Worm (Caenorhabditis elegans) whole organism, midembryonic: ENCODE measurements around the gene frpr-9.

Experiments used
- cog-1 ChIP-seq: sonication (generic microtip); optimal IDR thresholded peaks from 2 replicates; lab custom pipeline; 2016; ENCODE audit warnings: missing genetic modification characterization, missing compliant biosample characterization
- klf-2 ChIP-seq: fragments of 200-800 bp; sonication (Bioruptor generic); conservative IDR thresholded peaks from 2 replicates; pipeline ENCODE4 v1.3.6; 2022; ENCODE audit warnings: missing genetic modification reagents, missing genetic modification characterization, missing compliant biosample characterization

- TF ChIP-seq cog-1 (no peak), klf-2 (GFP tag; lab: Robert Waterston, UW) (no peak)
Observed at ce11 chrV:10967594-10968273, 24.2 kb upstream of the frpr-9 start.
